Worm (Caenorhabditis elegans) whole organism, L4 larva: ENCODE measurements around the gene F49E12.12.
A peak's percentile ranks its signal among the peaks of the same experiment; 100 is the strongest.

Source experiments
- D1046.2 ChIP-seq: fragments of 200-800 bp; sonication (Bioruptor generic); IDR thresholded peaks from 2 replicates; pipeline ENCODE4 v1.3.6; 2022; ENCODE audit warnings: missing genetic modification characterization, missing compliant biosample characterization
- R02D3.7 ChIP-seq: fragments of 150-350 bp; sonication (generic microtip); optimal IDR thresholded peaks from 3 replicates; lab custom pipeline; 2014; ENCODE audit warnings: missing biosample characterization, missing genetic modification characterization
- T20F7.1 ChIP-seq: fragments of 200-800 bp; sonication (Bioruptor generic); optimal IDR thresholded peaks from 2 replicates; lab custom pipeline; 2018; ENCODE audit warnings: mild to moderate bottlenecking, missing genetic modification characterization, missing compliant biosample characterization
- Y48G9A.11 ChIP-seq: fragments of 200-800 bp; sonication (Bioruptor generic); IDR thresholded peaks from 2 replicates; pipeline ENCODE4 v1.3.6; 2022; ENCODE audit warnings: missing genetic modification reagents, missing genetic modification characterization, missing compliant biosample characterization
- Y5F2A.4 ChIP-seq: fragments of 200-800 bp; sonication (Bioruptor generic); optimal IDR thresholded peaks from 2 replicates; lab custom pipeline; 2018; ENCODE audit warnings: mild to moderate bottlenecking, missing genetic modification characterization, missing compliant biosample characterization
- ZK337.2 ChIP-seq: fragments of 200-800 bp; sonication (Bioruptor generic); IDR thresholded peaks from 2 replicates; pipeline ENCODE4 v1.3.6; 2022; ENCODE audit warnings: missing genetic modification reagents, missing genetic modification characterization, missing compliant biosample characterization
- ZK546.5 ChIP-seq, 2 experiments: sonication (generic microtip); optimal IDR thresholded peaks; 2 replicates each; lab custom pipeline; 2017; ENCODE audit warnings: missing biosample characterization in 2 of 2, missing genetic modification characterization in 2 of 2
- attf-4 ChIP-seq: sonication (generic microtip); optimal IDR thresholded peaks from 3 replicates; lab custom pipeline; 2017; ENCODE audit warnings: missing biosample characterization, missing genetic modification characterization
- ceh-82 ChIP-seq: sonication (generic microtip); optimal IDR thresholded peaks from 2 replicates; lab custom pipeline; 2017; ENCODE audit warnings: missing biosample characterization, missing genetic modification characterization
- cey-2 ChIP-seq: sonication (generic microtip); optimal IDR thresholded peaks from 3 replicates; lab custom pipeline; 2017; ENCODE audit warnings: missing genetic modification characterization, mild to moderate bottlenecking, missing compliant biosample characterization, antibody characterized with exemption, borderline replicate concordance; ENCODE audit not compliant: insufficient read depth
- daf-12 ChIP-seq: fragments of 150-350 bp; optimal IDR thresholded peaks from 2 replicates; lab custom pipeline; 2014; ENCODE audit warnings: missing biosample characterization, missing genetic modification reagents, missing genetic modification characterization
- daf-16 ChIP-seq, 3 experiments: sonication (generic microtip); optimal IDR thresholded peaks; 2 replicates each; lab custom pipeline; 2016 to 2017; ENCODE audit warnings: missing genetic modification characterization in 3 of 3, missing genetic modification reagents in 3 of 3, mild to moderate bottlenecking in 2 of 3, missing compliant biosample characterization in 2 of 3, missing biosample characterization in 1 of 3, moderate library complexity in 1 of 3
- daf-19 ChIP-seq: fragments of 200-800 bp; sonication (Bioruptor generic); conservative IDR thresholded peaks from 2 replicates; pipeline ENCODE4 v1.3.6; 2022; ENCODE audit warnings: missing genetic modification characterization, missing compliant biosample characterization
- daf-8 ChIP-seq: fragments of 200-800 bp; sonication (Bioruptor generic); IDR thresholded peaks from 2 replicates; pipeline ENCODE4 v1.3.6; 2022; ENCODE audit warnings: missing genetic modification characterization, missing compliant biosample characterization
- dmd-6 ChIP-seq: fragments of 200-800 bp; sonication (Bioruptor generic); IDR thresholded peaks from 2 replicates; pipeline ENCODE4 v1.3.6; 2022; ENCODE audit warnings: missing genetic modification reagents, missing genetic modification characterization, missing compliant biosample characterization
- dmd-8 ChIP-seq: fragments of 200-800 bp; sonication (Bioruptor generic); IDR thresholded peaks from 2 replicates; pipeline ENCODE4 v1.3.6; 2022; ENCODE audit warnings: missing genetic modification characterization, missing compliant biosample characterization
- duxl-1 ChIP-seq: sonication (generic microtip); optimal IDR thresholded peaks from 2 replicates; lab custom pipeline; 2016; ENCODE audit warnings: mild to moderate bottlenecking, missing genetic modification characterization, moderate library complexity, missing compliant biosample characterization; ENCODE audit not compliant: poor library complexity
- dve-1 ChIP-seq: sonication (generic microtip); optimal IDR thresholded peaks from 2 replicates; lab custom pipeline; 2017; ENCODE audit warnings: antibody characterized with exemption, mild to moderate bottlenecking, missing genetic modification characterization, missing compliant biosample characterization; ENCODE audit not compliant: insufficient read depth
- egl-43 ChIP-seq: fragments of 200-800 bp; sonication (Bioruptor generic); IDR thresholded peaks from 2 replicates; pipeline ENCODE4 v1.3.6; 2022; ENCODE audit warnings: missing genetic modification reagents, missing genetic modification characterization, missing compliant biosample characterization
- fkh-10 ChIP-seq: fragments of 150-350 bp; optimal IDR thresholded peaks from 2 replicates; lab custom pipeline; 2014; ENCODE audit warnings: missing biosample characterization, missing genetic modification reagents, missing genetic modification characterization
- hif-1 ChIP-seq, 2 experiments: sonication (generic microtip); optimal IDR thresholded peaks; 2 replicates each; lab custom pipeline; 2016 to 2017; ENCODE audit warnings: missing compliant biosample characterization in 2 of 2, missing genetic modification characterization in 2 of 2, missing genetic modification reagents in 2 of 2, missing genotype in 2 of 2, mild to moderate bottlenecking in 1 of 2
- hlh-11 ChIP-seq: fragments of 200-800 bp; sonication (Bioruptor generic); optimal IDR thresholded peaks from 2 replicates; lab custom pipeline; 2018; ENCODE audit warnings: mild to moderate bottlenecking, missing genetic modification characterization, missing compliant biosample characterization
- hlh-30 ChIP-seq: sonication (generic microtip); optimal IDR thresholded peaks from 2 replicates; lab custom pipeline; 2017; ENCODE audit warnings: antibody characterized with exemption, mild to moderate bottlenecking, missing genetic modification characterization, missing compliant biosample characterization; ENCODE audit not compliant: insufficient read depth
- lin-1 ChIP-seq: fragments of 200-800 bp; sonication (Bioruptor generic); IDR thresholded peaks from 2 replicates; pipeline ENCODE4 v1.3.6; 2022; ENCODE audit warnings: missing genetic modification reagents, missing genetic modification characterization, missing compliant biosample characterization
- lin-13 ChIP-seq: fragments of 150-350 bp; optimal IDR thresholded peaks from 2 replicates; lab custom pipeline; 2014; ENCODE audit warnings: missing biosample characterization, missing genetic modification reagents, missing genetic modification characterization
- lin-15B ChIP-seq: fragments of 150-350 bp; sonication (generic microtip); optimal IDR thresholded peaks from 3 replicates; lab custom pipeline; 2014; ENCODE audit warnings: missing biosample characterization, missing genetic modification characterization
- mdt-29 ChIP-seq: fragments of 200-800 bp; sonication (Bioruptor generic); IDR thresholded peaks from 2 replicates; pipeline ENCODE4 v1.3.6; 2022; ENCODE audit warnings: missing genetic modification reagents, missing genetic modification characterization, missing compliant biosample characterization
- nhr-102 ChIP-seq: sonication (generic microtip); optimal IDR thresholded peaks from 2 replicates; lab custom pipeline; 2016; ENCODE audit warnings: mild to moderate bottlenecking, missing genetic modification characterization, moderate library complexity, missing compliant biosample characterization
- nhr-111 ChIP-seq: fragments of 200-800 bp; sonication (Bioruptor generic); optimal IDR thresholded peaks from 2 replicates; lab custom pipeline; 2018; ENCODE audit warnings: mild to moderate bottlenecking, missing genetic modification characterization, missing compliant biosample characterization
- nhr-28 ChIP-seq: fragments of 150-350 bp; optimal IDR thresholded peaks from 2 replicates; lab custom pipeline; 2014; ENCODE audit warnings: missing biosample characterization, missing genetic modification characterization
- nhr-48 ChIP-seq: sonication (generic microtip); optimal IDR thresholded peaks from 2 replicates; lab custom pipeline; 2016; ENCODE audit warnings: mild to moderate bottlenecking, missing genetic modification characterization, missing compliant biosample characterization
- nhr-6 ChIP-seq: fragments of 150-350 bp; optimal IDR thresholded peaks from 2 replicates; lab custom pipeline; 2014; ENCODE audit warnings: missing biosample characterization, missing genetic modification characterization
- nhr-76 ChIP-seq: fragments of 150-350 bp; optimal IDR thresholded peaks from 2 replicates; lab custom pipeline; 2014; ENCODE audit warnings: missing biosample characterization, missing genetic modification characterization
- nhr-77 ChIP-seq: fragments of 150-350 bp; optimal IDR thresholded peaks from 2 replicates; lab custom pipeline; 2014; ENCODE audit warnings: missing biosample characterization, missing genetic modification characterization
- pqm-1 ChIP-seq: sonication (generic microtip); optimal IDR thresholded peaks from 2 replicates; lab custom pipeline; 2017; ENCODE audit warnings: missing biosample characterization, missing genetic modification characterization
- set-16 ChIP-seq: fragments of 200-800 bp; sonication (Bioruptor generic); IDR thresholded peaks from 2 replicates; pipeline ENCODE4 v1.3.6; 2022; ENCODE audit warnings: missing genetic modification reagents, missing genetic modification characterization, missing compliant biosample characterization
- snpc-4 ChIP-seq: fragments of 150-350 bp; optimal IDR thresholded peaks from 2 replicates; lab custom pipeline; 2014; ENCODE audit warnings: missing biosample characterization, missing genetic modification characterization
- unc-62 ChIP-seq, 3 experiments: fragments of 150-350 bp in 1 of 3; sonication (generic microtip); optimal IDR thresholded peaks in 2 of 3; peaks in 1 of 3; 1 replicate in 1 of 3; 2 replicates in 2 of 3; lab custom pipeline; 2014 to 2017; ENCODE audit warnings: missing biosample characterization in 3 of 3, missing genetic modification characterization in 3 of 3, missing genetic modification reagents in 3 of 3, missing genotype in 1 of 3
- zip-2 ChIP-seq: fragments of 150-350 bp; optimal IDR thresholded peaks from 2 replicates; lab custom pipeline; 2014; ENCODE audit warnings: missing biosample characterization, missing genetic modification characterization
- ztf-11 ChIP-seq: fragments of 150-350 bp; optimal IDR thresholded peaks from 2 replicates; lab custom pipeline; 2014; ENCODE audit warnings: missing biosample characterization, missing genetic modification characterization

F49E12.12 gene

ce11 chrII:8390751-8391150, 9.5 kb downstream of the F49E12.12 start, which contains the start of gene F49E12.10:
Gene F49E12.10 (plus strand): TSS chrII:8391051.
- TF ChIP-seq nhr-28 (tag; lab: Kevin White, UChicago), result peak; percentile 8
- no peak for TF ChIP-seq egl-43 (GFP tag; lab: Robert Waterston, UW)
- TF ChIP-seq pqm-1, result peak; percentile 25
- TF ChIP-seq dmd-6, result peak; percentile 38; the same call in 1 of the 2 replicates
- no peak for TF ChIP-seq ceh-82 (tag; lab: Kevin White, UChicago)

- TF ChIP-seq dve-1 (tag; lab: Kevin White, UChicago) (peak; percentile 3), dmd-6 (peak; percentile 27; the same call in 1 of the 2 replicates), nhr-77 (tag; lab: Kevin White, UChicago) (peak; percentile 11), daf-16 (GFP tag; optimal IDR thresholded peaks at IDR 0.05; lab: Kevin White, UChicago) (no peak), daf-16 (tag; optimal IDR thresholded peaks at IDR 0.05; lab: Kevin White, UChicago) (peak; percentile 37), Y48G9A.11 (no peak), nhr-28 (tag; lab: Kevin White, UChicago) (peak; percentile 77), D1046.2 (no peak), hlh-11 (peak; percentile 1), pqm-1 (peak; percentile 62)
These were observed 10.9 kb downstream of the F49E12.12 start for ce11 chrII:8392215-8392614.

- TF ChIP-seq dve-1 (tag; lab: Kevin White, UChicago) (peak; percentile 24), attf-4 (no peak)
These were observed 12.9 kb downstream of the F49E12.12 start, which contains the start of gene F49E12.8 for ce11 chrII:8394205-8394604. Gene F49E12.8 (minus strand): TSS chrII:8394305.

ce11 chrII:8396041-8396440, 14.7 kb downstream of the F49E12.12 start, which contains the start of gene F49E12.7:
Gene F49E12.7 (minus strand): TSS chrII:8396141.
- TF ChIP-seq cey-2 (tag; lab: Kevin White, UChicago) (no peak), ceh-82 (tag; lab: Kevin White, UChicago) (no peak), mdt-29 (GFP tag; lab: Robert Waterston, UW) (no peak), lin-13 (no peak)

ce11 chrII:8399064-8399463, 17.8 kb downstream of the F49E12.12 start, which contains the start of gene dod-23:
Gene dod-23 (minus strand): TSS chrII:8399164.
- TF ChIP-seq ZK546.5 (tag; optimal IDR thresholded peaks at IDR 0.05; lab: Kevin White, UChicago) (no peak), dmd-6 (0 out of 2 replicates have a peak, but pooled peaks have one; percentile 18)

ce11 chrII:8399997-8400396, 18.7 kb downstream of the F49E12.12 start:
- no peak for TF ChIP-seq set-16
- no peak for TF ChIP-seq ztf-11 (tag; lab: Kevin White, UChicago)
- no peak for TF ChIP-seq snpc-4 (tag; lab: Kevin White, UChicago)
- TF ChIP-seq dmd-8 (GFP tag; lab: Robert Waterston, UW), result no peak
- TF ChIP-seq Y5F2A.4 (GFP tag; lab: Kevin White, UChicago), result no peak
- TF ChIP-seq R02D3.7 (tag; lab: Kevin White, UChicago), result no peak
- no peak for TF ChIP-seq nhr-48 (tag; lab: Kevin White, UChicago)
- TF ChIP-seq nhr-76 (tag; lab: Kevin White, UChicago), result no peak
- peak in 1 of 2 experiments; percentile 63 for TF ChIP-seq unc-62 (GFP tag; optimal IDR thresholded peaks at IDR 0.05 in 1 of 2; lab: Kevin White, UChicago)
- TF ChIP-seq unc-62 (tag; optimal IDR thresholded peaks at IDR 0.05; lab: Kevin White, UChicago), result no peak
- TF ChIP-seq nhr-6 (tag; lab: Kevin White, UChicago), result no peak
- TF ChIP-seq daf-19 (GFP tag; lab: Robert Waterston, UW), result no peak
- TF ChIP-seq ZK337.2 (GFP tag; lab: Robert Waterston, UW), result no peak
- TF ChIP-seq fkh-10 (GFP tag; lab: Kevin White, UChicago), result no peak
- TF ChIP-seq nhr-102 (tag; lab: Kevin White, UChicago), result no peak
- TF ChIP-seq daf-8 (GFP tag; lab: Robert Waterston, UW), result no peak
- TF ChIP-seq lin-1 (GFP tag; lab: Robert Waterston, UW), result no peak
- no peak for TF ChIP-seq nhr-111 (GFP tag; lab: Kevin White, UChicago)
- TF ChIP-seq pqm-1, result peak; percentile 84
- no peak for TF ChIP-seq daf-12 (tag; lab: Kevin White, UChicago)
- TF ChIP-seq zip-2 (tag; lab: Kevin White, UChicago), result no peak
- TF ChIP-seq T20F7.1 (GFP tag; lab: Kevin White, UChicago), result peak; percentile 38
- TF ChIP-seq hlh-30, result no peak
- no peak for TF ChIP-seq lin-15B (tag; lab: Kevin White, UChicago)
- no peak for TF ChIP-seq duxl-1 (tag; lab: Kevin White, UChicago)
- no peak for TF ChIP-seq hif-1 (tag; optimal IDR thresholded peaks at IDR 0.05; lab: Kevin White, UChicago)
